Fruit fly (Drosophila melanogaster) whole organism, embryonic: Measurements from ENCODE around the gene Ucp4A.

Experiments
- ATbp ChIP-seq: fragments of 200-800 bp; sonication (Bioruptor generic); optimal IDR thresholded peaks from 2 replicates; lab custom pipeline; 2017; ENCODE audit warnings: missing biosample characterization, mild to moderate bottlenecking, missing genetic modification characterization, missing genetic modification reagents
- Atf6 ChIP-seq: fragments of 200-800 bp; sonication (Bioruptor generic); IDR thresholded peaks from 2 replicates; pipeline ENCODE4 v1.3.6; 2022; ENCODE audit warnings: missing biosample characterization, missing genetic modification characterization
- B-H1 ChIP-seq: fragments of 200-800 bp; sonication (Bioruptor generic); IDR thresholded peaks from 3 replicates; pipeline ENCODE4 v1.3.6; 2022; ENCODE audit warnings: missing biosample characterization, missing genetic modification characterization
- B-H2 ChIP-seq: fragments of 200-800 bp; sonication (Bioruptor generic); optimal IDR thresholded peaks from 2 replicates; lab custom pipeline; 2018; ENCODE audit warnings: missing biosample characterization, mild to moderate bottlenecking, missing genetic modification characterization
- CG10654 ChIP-seq: fragments of 200-800 bp; sonication (Bioruptor generic); optimal IDR thresholded peaks from 2 replicates; lab custom pipeline; 2016; ENCODE audit warnings: missing biosample characterization, missing genetic modification characterization
- CG11723 ChIP-seq: fragments of 200-800 bp; sonication (Bioruptor generic); optimal IDR thresholded peaks from 2 replicates; lab custom pipeline; 2017; ENCODE audit warnings: missing biosample characterization, mild to moderate bottlenecking, missing genetic modification characterization
- CG12236 ChIP-seq: fragments of 200-800 bp; sonication (Bioruptor generic); optimal IDR thresholded peaks from 2 replicates; lab custom pipeline; 2016; ENCODE audit warnings: missing biosample characterization, missing genetic modification characterization
- CG13624 ChIP-seq: fragments of 200-800 bp; sonication (Bioruptor generic); optimal IDR thresholded peaks from 2 replicates; lab custom pipeline; 2016; ENCODE audit warnings: missing biosample characterization, missing genetic modification characterization
- CG14050 ChIP-seq: fragments of 200-800 bp; sonication (Bioruptor generic); IDR thresholded peaks from 3 replicates; pipeline ENCODE4 v1.3.6; 2022; ENCODE audit warnings: missing biosample characterization, missing genetic modification characterization
- CG14965 ChIP-seq: fragments of 200-800 bp; sonication (Bioruptor generic); optimal IDR thresholded peaks from 2 replicates; lab custom pipeline; 2016; ENCODE audit warnings: missing biosample characterization, missing genetic modification characterization, borderline replicate concordance
- CG16813 ChIP-seq: fragments of 200-800 bp; sonication (Bioruptor generic); IDR thresholded peaks from 3 replicates; pipeline ENCODE4 v1.3.6; 2022; ENCODE audit warnings: missing biosample characterization, missing genetic modification characterization; ENCODE audit not compliant: partially characterized antibody
- CG17802 ChIP-seq: fragments of 200-800 bp; sonication (Bioruptor generic); optimal IDR thresholded peaks from 2 replicates; lab custom pipeline; 2018; ENCODE audit warnings: missing biosample characterization, mild to moderate bottlenecking, missing genetic modification characterization, moderate library complexity
- CG1832 ChIP-seq: fragments of 200-800 bp; sonication (Bioruptor generic); optimal IDR thresholded peaks from 2 replicates; lab custom pipeline; 2017; ENCODE audit warnings: missing biosample characterization, mild to moderate bottlenecking, missing genetic modification characterization, inconsistent platforms
- CG3065 ChIP-seq: fragments of 200-800 bp; sonication (Bioruptor generic); optimal IDR thresholded peaks from 2 replicates; lab custom pipeline; 2016; ENCODE audit warnings: missing biosample characterization, missing genetic modification characterization
- CG32767 ChIP-seq: fragments of 200-800 bp; sonication (Bioruptor generic); IDR thresholded peaks from 2 replicates; pipeline ENCODE4 v1.3.6; 2022; ENCODE audit warnings: missing biosample characterization, missing genetic modification characterization
- CG43689 ChIP-seq: fragments of 200-800 bp; sonication (Bioruptor generic); IDR thresholded peaks from 2 replicates; pipeline ENCODE4 v1.3.6; 2022; ENCODE audit warnings: missing biosample characterization, missing genetic modification characterization
- CG5180 ChIP-seq: fragments of 200-800 bp; sonication (Bioruptor generic); optimal IDR thresholded peaks from 3 replicates; lab custom pipeline; 2017; ENCODE audit warnings: missing biosample characterization, missing genetic modification characterization, mild to moderate bottlenecking, moderate library complexity, missing genetic modification reagents
- CG8089 ChIP-seq: fragments of 200-800 bp; sonication (Bioruptor generic); optimal IDR thresholded peaks from 3 replicates; lab custom pipeline; 2016; ENCODE audit warnings: missing biosample characterization, missing genetic modification characterization
- CG8290 ChIP-seq, 3 experiments: fragments of 200-800 bp; sonication (Bioruptor generic); optimal IDR thresholded peaks; 2 replicates each; lab custom pipeline; 2016 to 2019; ENCODE audit warnings: missing biosample characterization in 3 of 3, missing genetic modification characterization in 3 of 3, mild to moderate bottlenecking in 2 of 3, moderate library complexity in 1 of 3
- CG8924 ChIP-seq: fragments of 200-800 bp; optimal IDR thresholded peaks from 3 replicates; lab custom pipeline; 2019; ENCODE audit warnings: missing biosample characterization, mild to moderate bottlenecking, missing genetic modification characterization, moderate library complexity
- CrebB ChIP-seq: fragments of 200-800 bp; sonication (Bioruptor generic); optimal IDR thresholded peaks from 3 replicates; lab custom pipeline; 2018; ENCODE audit warnings: missing biosample characterization, mild to moderate bottlenecking, missing genetic modification characterization
- Dip3 ChIP-seq: fragments of 200-800 bp; sonication (Bioruptor generic); optimal IDR thresholded peaks from 3 replicates; lab custom pipeline; 2016; ENCODE audit warnings: missing biosample characterization, missing genetic modification characterization
- Dp ChIP-seq: fragments of 200-800 bp; sonication (Bioruptor generic); optimal IDR thresholded peaks from 2 replicates; lab custom pipeline; 2018; ENCODE audit warnings: missing biosample characterization, mild to moderate bottlenecking, missing genetic modification characterization, moderate library complexity
- Eip74EF ChIP-seq, 2 experiments: fragments of 200-800 bp in 1 of 2; fragments of >200 bp in 1 of 2; sonication (Bioruptor generic) in 1 of 2; optimal IDR thresholded peaks; 2 replicates each; lab custom pipeline; 2017 to 2019; ENCODE audit warnings: missing biosample characterization in 2 of 2, missing genetic modification characterization in 2 of 2, mild to moderate bottlenecking in 1 of 2, moderate library complexity in 1 of 2
- Fer3 ChIP-seq: fragments of 200-800 bp; sonication (Bioruptor generic); optimal IDR thresholded peaks from 2 replicates; lab custom pipeline; 2018; ENCODE audit warnings: missing biosample characterization, mild to moderate bottlenecking, missing genetic modification characterization, moderate library complexity
- H15 ChIP-seq: fragments of 200-800 bp; sonication (Bioruptor generic); IDR thresholded peaks from 3 replicates; pipeline ENCODE4 v1.3.6; 2022; ENCODE audit warnings: missing biosample characterization, missing genetic modification characterization
- HmgD ChIP-seq: fragments of 200-800 bp; sonication (Bioruptor generic); optimal IDR thresholded peaks from 3 replicates; lab custom pipeline; 2016; ENCODE audit warnings: missing biosample characterization, missing genetic modification characterization
- HmgZ ChIP-seq: fragments of 200-800 bp; sonication (Bioruptor generic); optimal IDR thresholded peaks from 2 replicates; lab custom pipeline; 2018; ENCODE audit warnings: missing biosample characterization, mild to moderate bottlenecking, missing genetic modification characterization
- Hr78 ChIP-seq, 2 experiments: fragments of 200-800 bp in 1 of 2; fragments of >200 bp in 1 of 2; sonication (Bioruptor generic) in 1 of 2; optimal IDR thresholded peaks; 2 replicates each; lab custom pipeline; 2017 to 2019; ENCODE audit warnings: missing biosample characterization in 2 of 2, missing genetic modification characterization in 2 of 2, mild to moderate bottlenecking in 1 of 2, moderate library complexity in 1 of 2
- Kr ChIP-seq: fragments of 200-800 bp; sonication (Bioruptor generic); optimal IDR thresholded peaks from 2 replicates; lab custom pipeline; 2017; ENCODE audit warnings: missing biosample characterization, mild to moderate bottlenecking, missing genetic modification characterization
- MBD-R2 ChIP-seq: fragments of 200-800 bp; sonication (Bioruptor generic); IDR thresholded peaks from 2 replicates; pipeline ENCODE4 v1.3.6; 2022; ENCODE audit warnings: missing biosample characterization, missing genetic modification characterization
- Med ChIP-seq: fragments of 200-800 bp; sonication (Bioruptor generic); peaks from one replicate; lab custom pipeline; 2016; ENCODE audit warnings: missing biosample characterization, missing genetic modification characterization, mild to moderate bottlenecking, inconsistent platforms, moderate library complexity
- Oaz ChIP-seq: fragments of 200-800 bp; sonication (Bioruptor generic); IDR thresholded peaks from 2 replicates; pipeline ENCODE4 v1.3.6; 2022; ENCODE audit warnings: missing biosample characterization, missing genetic modification characterization
- Pdp1 ChIP-seq, 2 experiments: fragments of 200-800 bp; sonication (Bioruptor generic); optimal IDR thresholded peaks; 3 replicates each; lab custom pipeline; 2016; ENCODE audit warnings: missing biosample characterization in 2 of 2, missing genetic modification characterization in 2 of 2, mild to moderate bottlenecking in 1 of 2, moderate library complexity in 1 of 2
- Six4 ChIP-seq: fragments of 200-800 bp; sonication (Bioruptor generic); optimal IDR thresholded peaks from 2 replicates; lab custom pipeline; 2016; ENCODE audit warnings: missing biosample characterization, missing genetic modification characterization
- Vsx1 ChIP-seq: fragments of 200-800 bp; sonication (Bioruptor generic); optimal IDR thresholded peaks from 2 replicates; lab custom pipeline; 2017; ENCODE audit warnings: missing biosample characterization, mild to moderate bottlenecking, missing genetic modification characterization, missing genetic modification reagents
- bab2 ChIP-seq: fragments of 200-800 bp; sonication (Bioruptor generic); optimal IDR thresholded peaks from 2 replicates; lab custom pipeline; 2016; ENCODE audit warnings: missing biosample characterization, missing genetic modification characterization
- bbx ChIP-seq: fragments of 200-800 bp; sonication (Bioruptor generic); IDR thresholded peaks from 2 replicates; pipeline ENCODE4 v1.3.6; 2022; ENCODE audit warnings: missing biosample characterization, missing genetic modification characterization; ENCODE audit not compliant: partially characterized antibody
- chn ChIP-seq: fragments of 200-800 bp; sonication (Bioruptor generic); optimal IDR thresholded peaks from 2 replicates; lab custom pipeline; 2016; ENCODE audit warnings: missing biosample characterization, missing genetic modification characterization
- ci ChIP-seq: fragments of 200-800 bp; sonication (Bioruptor generic); IDR thresholded peaks from 3 replicates; pipeline ENCODE4 v1.3.6; 2022; ENCODE audit warnings: missing biosample characterization, missing genetic modification characterization
- crp ChIP-seq, 2 experiments: fragments of 200-800 bp; sonication (Bioruptor generic); optimal IDR thresholded peaks; 2 replicates in 1 of 2; 3 replicates in 1 of 2; lab custom pipeline; 2017; ENCODE audit warnings: missing biosample characterization in 2 of 2, missing genetic modification characterization in 2 of 2, mild to moderate bottlenecking in 1 of 2, moderate library complexity in 1 of 2
- ftz-f1 ChIP-seq: fragments of 200-800 bp; sonication (Bioruptor generic); optimal IDR thresholded peaks from 2 replicates; lab custom pipeline; 2016; ENCODE audit warnings: missing biosample characterization, missing genetic modification characterization
- gt ChIP-seq: fragments of 200-800 bp; sonication (Bioruptor generic); IDR thresholded peaks from 2 replicates; pipeline ENCODE4 v1.3.6; 2022; ENCODE audit warnings: missing biosample characterization, missing genetic modification characterization
- ham ChIP-seq: fragments of 200-800 bp; sonication (Bioruptor generic); IDR thresholded peaks from 2 replicates; pipeline ENCODE4 v1.3.6; 2022; ENCODE audit warnings: missing biosample characterization, missing genetic modification characterization
- inv ChIP-seq: fragments of 200-800 bp; sonication (Bioruptor generic); IDR thresholded peaks from 2 replicates; pipeline ENCODE4 v1.3.6; 2022; ENCODE audit warnings: missing biosample characterization, missing genetic modification characterization; ENCODE audit not compliant: partially characterized antibody
- lilli ChIP-seq: fragments of 200-800 bp; sonication (Bioruptor generic); optimal IDR thresholded peaks from 3 replicates; lab custom pipeline; 2016; ENCODE audit warnings: missing biosample characterization, missing genetic modification characterization
- nerfin-2 ChIP-seq: fragments of 200-800 bp; sonication (Bioruptor generic); IDR thresholded peaks from 2 replicates; pipeline ENCODE4 v1.3.6; 2022; ENCODE audit warnings: missing biosample characterization, missing genetic modification characterization; ENCODE audit not compliant: partially characterized antibody
- slbo ChIP-seq: fragments of 200-800 bp; sonication (Bioruptor generic); IDR thresholded peaks from 2 replicates; pipeline ENCODE4 v1.3.6; 2022; ENCODE audit warnings: missing biosample characterization, missing genetic modification characterization
- wek ChIP-seq: fragments of 200-800 bp; sonication (Bioruptor generic); optimal IDR thresholded peaks from 3 replicates; lab custom pipeline; 2018; ENCODE audit warnings: missing biosample characterization, mild to moderate bottlenecking, missing genetic modification characterization, moderate library complexity
- zf30C ChIP-seq: fragments of 200-800 bp; sonication (Bioruptor generic); optimal IDR thresholded peaks from 3 replicates; lab custom pipeline; 2018; ENCODE audit warnings: missing biosample characterization, mild to moderate bottlenecking, missing genetic modification characterization

The Ucp4A gene

DNA sequence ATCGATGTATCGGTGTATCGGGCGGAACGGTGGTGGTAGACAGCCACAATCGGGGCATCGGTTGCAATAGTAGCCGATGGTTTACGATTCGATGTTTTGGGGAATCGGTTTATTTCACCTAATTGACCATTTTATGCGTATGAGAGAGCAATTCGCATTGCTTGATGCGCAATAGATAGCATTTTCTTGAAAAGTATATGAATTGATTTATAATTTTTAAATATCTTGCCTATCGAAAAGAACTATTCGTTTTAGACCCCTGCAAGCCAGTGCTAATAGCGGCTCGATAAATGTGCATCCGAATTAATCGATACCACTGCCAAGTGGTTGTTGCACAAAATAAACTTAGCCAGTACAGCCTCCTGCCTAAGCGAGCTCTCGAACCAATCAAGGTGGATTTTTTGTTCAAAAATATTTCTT, 42.5 kb downstream of the Ucp4A start, which contains the start of gene mnb (continued):
- no peak for TF ChIP-seq CG1832 (GFP tag; lab: Kevin White, UChicago)
- TF ChIP-seq Oaz (GFP tag; lab: Robert Waterston, UW) = no peak
- TF ChIP-seq CG11723 (GFP tag; lab: Kevin White, UChicago) = no peak
- no peak for TF ChIP-seq CG14050 (GFP tag; lab: Robert Waterston, UW)
- no peak for TF ChIP-seq Hr78 (GFP tag; optimal IDR thresholded peaks at IDR 0.05; lab: Kevin White, UChicago)
- TF ChIP-seq lilli (GFP tag; lab: Kevin White, UChicago) = peak; percentile 57
- no peak for TF ChIP-seq Vsx1
- no peak for TF ChIP-seq ATbp (GFP tag; lab: Kevin White, UChicago)
- TF ChIP-seq CG8089 (GFP tag; lab: Kevin White, UChicago) = peak; percentile 3
- TF ChIP-seq CG3065 (GFP tag; lab: Kevin White, UChicago) = no peak
- no peak for TF ChIP-seq Kr
- no peak for TF ChIP-seq CrebB (tag; lab: Kevin White, UChicago)
- TF ChIP-seq Eip74EF (GFP tag; optimal IDR thresholded peaks at IDR 0.05; lab: Kevin White, UChicago) = no peak
- TF ChIP-seq gt (GFP tag; lab: Robert Waterston, UW) = no peak
- TF ChIP-seq CG17802 = no peak
- peak; percentile 29 for TF ChIP-seq HmgD (GFP tag; lab: Kevin White, UChicago)
- TF ChIP-seq CG8924 = no peak
- peak; percentile 99 for TF ChIP-seq inv (GFP tag; lab: Robert Waterston, UW)
- peak; percentile 99 for TF ChIP-seq nerfin-2
- TF ChIP-seq Pdp1 (GFP tag; optimal IDR thresholded peaks at IDR 0.05; lab: Kevin White, UChicago) = peak in 1 of 2 experiments; percentile 9
- TF ChIP-seq Fer3 = no peak
- TF ChIP-seq CG8290 (GFP tag; optimal IDR thresholded peaks at IDR 0.05; lab: Kevin White, UChicago) = peak; percentile 10
- TF ChIP-seq CG8290 (tag; optimal IDR thresholded peaks at IDR 0.05; lab: Kevin White, UChicago) = peak in 1 of 2 experiments; percentile 5
- TF ChIP-seq Six4 (GFP tag; lab: Kevin White, UChicago) = no peak
- peak; percentile 4 for TF ChIP-seq bab2
- peak; percentile 42 for TF ChIP-seq slbo
- TF ChIP-seq B-H2 (GFP tag; lab: Kevin White, UChicago) = no peak
- no peak for TF ChIP-seq CG5180 (GFP tag; lab: Kevin White, UChicago)
- TF ChIP-seq Dp (GFP tag; lab: Kevin White, UChicago) = peak; percentile 82
- TF ChIP-seq B-H1 (GFP tag; lab: Robert Waterston, UW) = no peak
- no peak for TF ChIP-seq ftz-f1 (GFP tag; lab: Kevin White, UChicago)
- TF ChIP-seq chn (GFP tag; lab: Kevin White, UChicago) = no peak
- no peak for TF ChIP-seq MBD-R2 (GFP tag; lab: Robert Waterston, UW)
- peak; percentile 80 for TF ChIP-seq Med (GFP tag; lab: Kevin White, UChicago)
- no peak for TF ChIP-seq H15 (GFP tag; lab: Robert Waterston, UW)
- no peak for TF ChIP-seq HmgZ (tag; lab: Kevin White, UChicago)
- TF ChIP-seq Dip3 (GFP tag; lab: Kevin White, UChicago) = no peak
- TF ChIP-seq ci (GFP tag; lab: Robert Waterston, UW) = no peak
- no peak for TF ChIP-seq crp (GFP tag; optimal IDR thresholded peaks at IDR 0.05; lab: Kevin White, UChicago)
- no peak for TF ChIP-seq CG43689
- TF ChIP-seq wek (GFP tag; lab: Kevin White, UChicago) = no peak
- TF ChIP-seq CG12236 = no peak
- TF ChIP-seq CG13624 = peak; percentile 4
- no peak for TF ChIP-seq zf30C (GFP tag; lab: Kevin White, UChicago)
- TF ChIP-seq CG10654 = no peak
- TF ChIP-seq CG16813 (GFP tag; lab: Robert Waterston, UW) = peak; percentile 99
- TF ChIP-seq CG14965 (GFP tag; lab: Kevin White, UChicago) = no peak
- no peak for TF ChIP-seq ham (GFP tag; lab: Robert Waterston, UW)
- TF ChIP-seq bbx = peak; percentile 99
- 0 out of 2 replicates have a peak, but pooled peaks have one; percentile 23 for TF ChIP-seq Atf6 (GFP tag; lab: Robert Waterston, UW)
- no peak for TF ChIP-seq CG32767 (GFP tag; lab: Robert Waterston, UW)
